Worm (Caenorhabditis elegans) whole organism, L1 larva: ENCODE data around the gene F28F9.2.

ENCODE experiments used
- C04F5.9 ChIP-seq: sonication (generic microtip); optimal IDR thresholded peaks from 2 replicates; lab custom pipeline; 2016; ENCODE audit warnings: missing genetic modification characterization, missing compliant biosample characterization
- Y116A8C.19 ChIP-seq: sonication (generic microtip); optimal IDR thresholded peaks from 2 replicates; lab custom pipeline; 2016; ENCODE audit warnings: missing compliant biosample characterization, missing genetic modification characterization, borderline replicate concordance
- blmp-1 ChIP-seq: fragments of 150-350 bp; optimal IDR thresholded peaks from 2 replicates; lab custom pipeline; 2014; ENCODE audit warnings: missing biosample characterization, missing genetic modification characterization
- ceh-90 ChIP-seq: sonication (generic microtip); optimal IDR thresholded peaks from 2 replicates; lab custom pipeline; 2016; ENCODE audit warnings: missing genetic modification characterization, missing compliant biosample characterization
- nhr-11 ChIP-seq: fragments of 150-350 bp; optimal IDR thresholded peaks from 2 replicates; lab custom pipeline; 2014; ENCODE audit warnings: missing biosample characterization, missing genetic modification characterization
- pag-3 ChIP-seq: sonication (generic microtip); optimal IDR thresholded peaks from 2 replicates; lab custom pipeline; 2017; ENCODE audit warnings: missing genetic modification characterization, mild to moderate bottlenecking, missing compliant biosample characterization, antibody characterized with exemption, borderline replicate concordance; ENCODE audit not compliant: insufficient read depth
- rnt-1 ChIP-seq: sonication (generic microtip); optimal IDR thresholded peaks from 2 replicates; lab custom pipeline; 2016; ENCODE audit warnings: mild to moderate bottlenecking, missing genetic modification characterization, moderate library complexity, missing compliant biosample characterization
- swsn-7 ChIP-seq: sonication (generic microtip); optimal IDR thresholded peaks from 2 replicates; lab custom pipeline; 2016; ENCODE audit warnings: missing genetic modification characterization, missing compliant biosample characterization
- zag-1 ChIP-seq: fragments of 150-350 bp; optimal IDR thresholded peaks from 2 replicates; lab custom pipeline; 2014; ENCODE audit warnings: missing biosample characterization, missing genetic modification characterization

Gene F28F9.2

ce11 chrIV:3888963-3889362 lies 49.4 kb downstream of the F28F9.2 start, which contains the start of gene oac-21:
Gene oac-21 (plus strand): TSS chrIV:3889263.
- TF ChIP-seq nhr-11 (no peak), blmp-1 (tag; lab: Kevin White, UChicago) (no peak), rnt-1 (tag; lab: Kevin White, UChicago) (no peak), Y116A8C.19 (no peak), zag-1 (tag; lab: Kevin White, UChicago) (no peak), ceh-90 (tag; lab: Kevin White, UChicago) (no peak), C04F5.9 (tag; lab: Kevin White, UChicago) (no peak), pag-3 (tag; lab: Kevin White, UChicago) (no peak), swsn-7 (tag; lab: Kevin White, UChicago) (no peak)
